Worm (Caenorhabditis elegans) whole organism, L4 larva: ENCODE measurements around the gene W01G7.4.

Experiments
- F37D6.2 ChIP-seq: sonication (generic microtip); optimal IDR thresholded peaks from 2 replicates; lab custom pipeline; 2016; ENCODE audit warnings: mild to moderate bottlenecking, missing genetic modification characterization, missing compliant biosample characterization
- F49E8.2 ChIP-seq: sonication (generic microtip); optimal IDR thresholded peaks from 2 replicates; lab custom pipeline; 2016; ENCODE audit warnings: missing compliant biosample characterization, mild to moderate bottlenecking, missing genetic modification characterization, borderline replicate concordance
- R02D3.7 ChIP-seq: fragments of 150-350 bp; sonication (generic microtip); optimal IDR thresholded peaks from 3 replicates; lab custom pipeline; 2014; ENCODE audit warnings: missing biosample characterization, missing genetic modification characterization
- T20F7.1 ChIP-seq: fragments of 200-800 bp; sonication (Bioruptor generic); optimal IDR thresholded peaks from 2 replicates; lab custom pipeline; 2018; ENCODE audit warnings: mild to moderate bottlenecking, missing genetic modification characterization, missing compliant biosample characterization
- Y48G9A.11 ChIP-seq: fragments of 200-800 bp; sonication (Bioruptor generic); IDR thresholded peaks from 2 replicates; pipeline ENCODE4 v1.3.6; 2022; ENCODE audit warnings: missing genetic modification reagents, missing genetic modification characterization, missing compliant biosample characterization
- Y5F2A.4 ChIP-seq: fragments of 200-800 bp; sonication (Bioruptor generic); optimal IDR thresholded peaks from 2 replicates; lab custom pipeline; 2018; ENCODE audit warnings: mild to moderate bottlenecking, missing genetic modification characterization, missing compliant biosample characterization
- Y75B8A.6 ChIP-seq: fragments of 200-800 bp; sonication (Bioruptor generic); IDR thresholded peaks from 2 replicates; pipeline ENCODE4 v1.3.6; 2022; ENCODE audit warnings: missing genetic modification reagents, missing genetic modification characterization, missing compliant biosample characterization
- aha-1 ChIP-seq: fragments of 150-350 bp; peaks from one replicate; lab custom pipeline; 2014; ENCODE audit warnings: missing biosample characterization, missing genetic modification characterization
- aly-2 ChIP-seq: sonication (generic microtip); optimal IDR thresholded peaks from 2 replicates; lab custom pipeline; 2018; ENCODE audit warnings: missing biosample characterization, missing genetic modification characterization
- ama-1 ChIP-seq: fragments of 150-350 bp; optimal IDR thresholded peaks from 2 replicates; lab custom pipeline; 2014; ENCODE audit warnings: inconsistent platforms, mixed read lengths
- arid-1 ChIP-seq: fragments of 200-800 bp; sonication (Bioruptor generic); conservative IDR thresholded peaks from 2 replicates; pipeline ENCODE4 v1.3.6; 2022; ENCODE audit warnings: missing genetic modification reagents, missing genetic modification characterization, missing compliant biosample characterization
- ceh-20 ChIP-seq: fragments of 200-800 bp; sonication (Bioruptor generic); IDR thresholded peaks from 2 replicates; pipeline ENCODE4 v1.3.6; 2022; ENCODE audit warnings: missing genetic modification reagents, missing genetic modification characterization, missing compliant biosample characterization
- ceh-32 ChIP-seq: sonication (generic microtip); optimal IDR thresholded peaks from 2 replicates; lab custom pipeline; 2016; ENCODE audit warnings: mild to moderate bottlenecking, missing genetic modification characterization, missing compliant biosample characterization; ENCODE audit not compliant: poor library complexity
- ceh-44 ChIP-seq: fragments of 200-800 bp; sonication (Bioruptor generic); IDR thresholded peaks from 2 replicates; pipeline ENCODE4 v1.3.6; 2022; ENCODE audit warnings: missing genetic modification reagents, missing genetic modification characterization, missing compliant biosample characterization
- ceh-62 ChIP-seq: sonication (generic microtip); optimal IDR thresholded peaks from 2 replicates; lab custom pipeline; 2017; ENCODE audit warnings: missing biosample characterization, missing genetic modification characterization
- ces-1 ChIP-seq: fragments of 150-350 bp; sonication (generic microtip); optimal IDR thresholded peaks from 4 replicates; lab custom pipeline; 2014; ENCODE audit warnings: missing biosample characterization, missing genetic modification reagents, missing genetic modification characterization
- daf-16 ChIP-seq, 3 experiments: sonication (generic microtip); optimal IDR thresholded peaks; 2 replicates each; lab custom pipeline; 2016 to 2017; ENCODE audit warnings: missing genetic modification characterization in 3 of 3, missing genetic modification reagents in 3 of 3, mild to moderate bottlenecking in 2 of 3, missing compliant biosample characterization in 2 of 3, missing biosample characterization in 1 of 3, moderate library complexity in 1 of 3
- dmd-6 ChIP-seq: fragments of 200-800 bp; sonication (Bioruptor generic); IDR thresholded peaks from 2 replicates; pipeline ENCODE4 v1.3.6; 2022; ENCODE audit warnings: missing genetic modification reagents, missing genetic modification characterization, missing compliant biosample characterization
- dmd-9 ChIP-seq: fragments of 200-800 bp; sonication (Bioruptor generic); IDR thresholded peaks from 2 replicates; pipeline ENCODE4 v1.3.6; 2022; ENCODE audit warnings: missing genetic modification reagents, missing genetic modification characterization, missing compliant biosample characterization
- dpl-1 ChIP-seq: fragments of 150-350 bp; optimal IDR thresholded peaks from 2 replicates; lab custom pipeline; 2014; ENCODE audit warnings: missing biosample characterization, missing genetic modification reagents, missing genetic modification characterization
- duxl-1 ChIP-seq: sonication (generic microtip); optimal IDR thresholded peaks from 2 replicates; lab custom pipeline; 2016; ENCODE audit warnings: mild to moderate bottlenecking, missing genetic modification characterization, moderate library complexity, missing compliant biosample characterization; ENCODE audit not compliant: poor library complexity
- dve-1 ChIP-seq: sonication (generic microtip); optimal IDR thresholded peaks from 2 replicates; lab custom pipeline; 2017; ENCODE audit warnings: antibody characterized with exemption, mild to moderate bottlenecking, missing genetic modification characterization, missing compliant biosample characterization; ENCODE audit not compliant: insufficient read depth
- gei-8 ChIP-seq: fragments of 200-800 bp; sonication (Bioruptor generic); optimal IDR thresholded peaks from 2 replicates; lab custom pipeline; 2018; ENCODE audit warnings: mild to moderate bottlenecking, missing genetic modification characterization, missing compliant biosample characterization
- hlh-11 ChIP-seq: fragments of 200-800 bp; sonication (Bioruptor generic); optimal IDR thresholded peaks from 2 replicates; lab custom pipeline; 2018; ENCODE audit warnings: mild to moderate bottlenecking, missing genetic modification characterization, missing compliant biosample characterization
- hlh-30 ChIP-seq: sonication (generic microtip); optimal IDR thresholded peaks from 2 replicates; lab custom pipeline; 2017; ENCODE audit warnings: antibody characterized with exemption, mild to moderate bottlenecking, missing genetic modification characterization, missing compliant biosample characterization; ENCODE audit not compliant: insufficient read depth
- hmg-1.1 ChIP-seq: fragments of 200-800 bp; sonication (Bioruptor generic); IDR thresholded peaks from 2 replicates; pipeline ENCODE4 v1.3.6; 2022; ENCODE audit warnings: missing genetic modification reagents, missing genetic modification characterization, missing compliant biosample characterization
- lim-7 ChIP-seq: fragments of 200-800 bp; sonication (Bioruptor generic); IDR thresholded peaks from 2 replicates; pipeline ENCODE4 v1.3.6; 2022; ENCODE audit warnings: missing genetic modification characterization, missing compliant biosample characterization
- lin-1 ChIP-seq: fragments of 200-800 bp; sonication (Bioruptor generic); IDR thresholded peaks from 2 replicates; pipeline ENCODE4 v1.3.6; 2022; ENCODE audit warnings: missing genetic modification reagents, missing genetic modification characterization, missing compliant biosample characterization
- lin-15B ChIP-seq: fragments of 150-350 bp; sonication (generic microtip); optimal IDR thresholded peaks from 3 replicates; lab custom pipeline; 2014; ENCODE audit warnings: missing biosample characterization, missing genetic modification characterization
- lin-38 ChIP-seq: fragments of 200-800 bp; sonication (Bioruptor generic); IDR thresholded peaks from 2 replicates; pipeline ENCODE4 v1.3.6; 2022; ENCODE audit warnings: missing genetic modification reagents, missing genetic modification characterization, missing compliant biosample characterization
- lir-3 ChIP-seq: sonication (generic microtip); optimal IDR thresholded peaks from 2 replicates; lab custom pipeline; 2016; ENCODE audit warnings: mild to moderate bottlenecking, missing genetic modification characterization, missing compliant biosample characterization
- lsy-2 ChIP-seq, 2 experiments: fragments of 150-350 bp in 1 of 2; sonication (generic microtip) in 1 of 2; optimal IDR thresholded peaks; 2 replicates each; lab custom pipeline; 2014 to 2017; ENCODE audit warnings: missing biosample characterization in 2 of 2, missing genetic modification characterization in 2 of 2
- madf-5 ChIP-seq, 2 experiments: fragments of 200-800 bp; sonication (Bioruptor generic); IDR thresholded peaks; 2 replicates each; pipeline ENCODE4 v1.3.6; 2022; ENCODE audit warnings: missing compliant biosample characterization in 2 of 2, missing genetic modification characterization in 2 of 2
- mep-1 ChIP-seq: fragments of 150-350 bp; sonication (generic microtip); optimal IDR thresholded peaks from 3 replicates; lab custom pipeline; 2014; ENCODE audit warnings: missing biosample characterization, missing genetic modification characterization
- mes-2 ChIP-seq: sonication (generic microtip); optimal IDR thresholded peaks from 2 replicates; lab custom pipeline; 2016; ENCODE audit warnings: missing genotype, mild to moderate bottlenecking, missing genetic modification characterization, missing compliant biosample characterization; ENCODE audit not compliant: poor library complexity, severe bottlenecking
- nhr-237 ChIP-seq: sonication (generic microtip); optimal IDR thresholded peaks from 2 replicates; lab custom pipeline; 2017; ENCODE audit warnings: missing biosample characterization, missing genetic modification characterization
- nhr-41 ChIP-seq: fragments of 200-800 bp; sonication (Bioruptor generic); IDR thresholded peaks from 2 replicates; pipeline ENCODE4 v1.3.6; 2022; ENCODE audit warnings: missing genetic modification reagents, missing genetic modification characterization, missing compliant biosample characterization
- nhr-48 ChIP-seq: sonication (generic microtip); optimal IDR thresholded peaks from 2 replicates; lab custom pipeline; 2016; ENCODE audit warnings: mild to moderate bottlenecking, missing genetic modification characterization, missing compliant biosample characterization
- nhr-76 ChIP-seq: fragments of 150-350 bp; optimal IDR thresholded peaks from 2 replicates; lab custom pipeline; 2014; ENCODE audit warnings: missing biosample characterization, missing genetic modification characterization
- nhr-77 ChIP-seq: fragments of 150-350 bp; optimal IDR thresholded peaks from 2 replicates; lab custom pipeline; 2014; ENCODE audit warnings: missing biosample characterization, missing genetic modification characterization
- pha-4 ChIP-seq, 2 experiments: fragments of 150-350 bp in 1 of 2; fragments of 200-800 bp in 1 of 2; sonication (Bioruptor generic) in 1 of 2; IDR thresholded peaks in 1 of 2; optimal IDR thresholded peaks in 1 of 2; 2 replicates each; pipeline versions ENCODE4 v1.3.6 to Lab custom; 2014 to 2022; ENCODE audit warnings: missing genetic modification characterization in 2 of 2, missing genetic modification reagents in 2 of 2, missing biosample characterization in 1 of 2, missing compliant biosample characterization in 1 of 2
- snpc-1.2 ChIP-seq: fragments of 200-800 bp; sonication (Bioruptor generic); IDR thresholded peaks from 2 replicates; pipeline ENCODE4 v1.3.6; 2022; ENCODE audit warnings: missing genetic modification reagents, missing genetic modification characterization, missing compliant biosample characterization
- spr-1 ChIP-seq: sonication (generic microtip); optimal IDR thresholded peaks from 2 replicates; lab custom pipeline; 2016; ENCODE audit warnings: mild to moderate bottlenecking, missing genetic modification characterization, missing compliant biosample characterization
- spr-3 ChIP-seq: fragments of 200-800 bp; sonication (Bioruptor generic); optimal IDR thresholded peaks from 2 replicates; lab custom pipeline; 2018; ENCODE audit warnings: mild to moderate bottlenecking, missing genetic modification characterization, missing compliant biosample characterization
- tag-97 ChIP-seq: fragments of 200-800 bp; sonication (Bioruptor generic); IDR thresholded peaks from 2 replicates; pipeline ENCODE4 v1.3.6; 2022; ENCODE audit warnings: missing genetic modification characterization, missing compliant biosample characterization
- unc-130 ChIP-seq: sonication (generic microtip); optimal IDR thresholded peaks from 2 replicates; lab custom pipeline; 2016; ENCODE audit warnings: missing genetic modification reagents, missing genetic modification characterization, missing compliant biosample characterization
- unc-39 ChIP-seq: sonication (generic microtip); optimal IDR thresholded peaks from 2 replicates; lab custom pipeline; 2017; ENCODE audit warnings: missing biosample characterization, missing genetic modification characterization
- zag-1 ChIP-seq: fragments of 150-350 bp; optimal IDR thresholded peaks from 2 replicates; lab custom pipeline; 2014; ENCODE audit warnings: missing biosample characterization, missing genetic modification characterization
- zip-11 ChIP-seq: fragments of 200-800 bp; sonication (Bioruptor generic); IDR thresholded peaks from 2 replicates; pipeline ENCODE4 v1.3.6; 2022; ENCODE audit warnings: missing genetic modification characterization, missing compliant biosample characterization

Gene W01G7.4

DNA sequence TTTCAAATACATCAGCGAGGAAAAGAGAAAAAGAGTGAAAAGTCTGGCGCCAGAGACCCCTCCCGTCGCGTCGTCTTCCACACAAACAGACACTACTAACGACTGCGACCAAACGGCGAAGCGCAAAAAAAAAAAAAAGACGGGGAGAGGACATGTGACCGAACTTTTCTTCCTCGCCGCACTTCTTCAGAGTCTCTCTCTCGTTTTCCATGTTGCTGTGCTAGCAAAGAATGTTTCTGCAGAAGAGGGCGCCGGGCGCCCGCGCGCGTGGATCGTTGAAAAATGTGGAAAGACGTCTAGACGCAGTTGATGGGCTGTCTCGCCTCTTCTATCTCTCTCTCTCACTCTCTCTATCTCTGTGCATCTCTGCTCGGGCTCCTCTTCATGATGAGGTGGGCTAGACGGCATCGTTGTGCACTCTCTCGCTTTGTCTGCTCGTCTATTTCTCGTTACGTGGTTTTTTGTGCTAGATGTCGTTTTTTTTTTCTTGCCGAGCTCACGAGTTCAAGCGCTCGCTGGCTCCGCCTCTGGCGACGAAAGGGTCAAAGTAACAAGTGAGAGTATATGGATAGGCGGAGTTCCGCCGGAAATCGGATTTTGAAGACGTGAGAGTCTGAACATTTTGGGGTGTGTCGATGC is 20.2 kb upstream of the W01G7.4 start (continued):
- TF ChIP-seq Y5F2A.4 (GFP tag; lab: Kevin White, UChicago): no peak
- peak; percentile 95 for TF ChIP-seq nhr-48
- peak; percentile 99 for TF ChIP-seq nhr-77 (tag; lab: Kevin White, UChicago)
- no peak for TF ChIP-seq unc-39 (tag; lab: Kevin White, UChicago)
- peak; percentile 94 for TF ChIP-seq ceh-20
- TF ChIP-seq hlh-30 (tag; lab: Kevin White, UChicago): peak; percentile 97
- peak; percentile 91 for TF ChIP-seq F37D6.2 (tag; lab: Kevin White, UChicago)
- TF ChIP-seq aha-1 (tag; lab: Kevin White, UChicago): peak; percentile 84
- TF ChIP-seq mep-1 (tag; lab: Kevin White, UChicago): peak; percentile 96
- TF ChIP-seq ceh-32 (tag; lab: Kevin White, UChicago): peak; percentile 61
- no peak for TF ChIP-seq nhr-237 (tag; lab: Kevin White, UChicago)
- TF ChIP-seq hlh-11: peak; percentile 99
- no peak for TF ChIP-seq F49E8.2
- TF ChIP-seq zag-1 (tag; lab: Kevin White, UChicago): peak; percentile 84
- TF ChIP-seq ces-1 (GFP tag; lab: Kevin White, UChicago): no peak
- TF ChIP-seq ama-1 (lab: Kevin White, UChicago): peak; percentile 21
- TF ChIP-seq lin-15B (tag; lab: Kevin White, UChicago): no peak
- TF ChIP-seq T20F7.1 (GFP tag; lab: Kevin White, UChicago): peak; percentile 73
- TF ChIP-seq ceh-62: no peak
- TF ChIP-seq Y48G9A.11 (GFP tag; lab: Robert Waterston, UW): no peak
- TF ChIP-seq mes-2 (tag; lab: Kevin White, UChicago): peak; percentile 56
- no peak for TF ChIP-seq R02D3.7 (tag; lab: Kevin White, UChicago)
- no peak for TF ChIP-seq unc-130 (GFP tag; lab: Kevin White, UChicago)
- peak; percentile 54 for TF ChIP-seq spr-3 (GFP tag; lab: Kevin White, UChicago)
- peak; percentile 92 for TF ChIP-seq dve-1 (tag; lab: Kevin White, UChicago)
- no peak for TF ChIP-seq lim-7 (GFP tag; lab: Robert Waterston, UW)
- TF ChIP-seq tag-97 (GFP tag; lab: Robert Waterston, UW): no peak
- TF ChIP-seq Y75B8A.6 (GFP tag; lab: Robert Waterston, UW): 0 out of 2 replicates have a peak, but pooled peaks have one; percentile 32
- TF ChIP-seq dmd-9 (GFP tag; lab: Robert Waterston, UW): 0 out of 2 replicates have a peak, but pooled peaks have one; percentile 28
- no peak for TF ChIP-seq ceh-44
- TF ChIP-seq lir-3: peak; percentile 64
- peak; percentile 98 for TF ChIP-seq gei-8 (GFP tag; lab: Kevin White, UChicago)
- TF ChIP-seq arid-1: peak; percentile 22; the same call in 1 of the 2 replicates
- peak; percentile 87 for TF ChIP-seq spr-1 (tag; lab: Kevin White, UChicago)
- TF ChIP-seq aly-2 (tag; lab: Kevin White, UChicago): no peak
- TF ChIP-seq lsy-2 (tag; optimal IDR thresholded peaks at IDR 0.05; lab: Kevin White, UChicago): peak; percentile 88
- no peak for TF ChIP-seq nhr-76 (tag; lab: Kevin White, UChicago)
- TF ChIP-seq dmd-6 (GFP tag; lab: Robert Waterston, UW): peak; percentile 99
- TF ChIP-seq duxl-1 (tag; lab: Kevin White, UChicago): no peak
- peak; percentile 70 for TF ChIP-seq dpl-1 (GFP tag; lab: Kevin White, UChicago)
- TF ChIP-seq nhr-41: no peak
- peak; percentile 78 for TF ChIP-seq lin-1 (GFP tag; lab: Robert Waterston, UW)
- TF ChIP-seq daf-16 (GFP tag; optimal IDR thresholded peaks at IDR 0.05; lab: Kevin White, UChicago): peak; percentile 78 to 92
- peak; percentile 70 for TF ChIP-seq daf-16 (tag; optimal IDR thresholded peaks at IDR 0.05; lab: Kevin White, UChicago)
- TF ChIP-seq zip-11: no peak
- TF ChIP-seq hmg-1.1 (GFP tag; lab: Robert Waterston, UW): peak; percentile 96
- TF ChIP-seq snpc-1.2 (GFP tag; lab: Robert Waterston, UW): no peak
- TF ChIP-seq lin-38 (GFP tag; lab: Robert Waterston, UW): peak; percentile 75
- peak; percentile 95 for TF ChIP-seq pha-4 (GFP tag; IDR thresholded peaks at IDR 0.05; lab: Robert Waterston, UW)
- TF ChIP-seq pha-4 (tag; optimal IDR thresholded peaks at IDR 0.05; lab: Kevin White, UChicago): no peak
- no peak for TF ChIP-seq madf-5 (GFP tag; IDR thresholded peaks at IDR 0.05; lab: Robert Waterston, UW)
